Fruit fly (Drosophila melanogaster) S2 (cell line): ENCODE results near the gene Adgf-B.
A peak's percentile ranks its signal among the peaks of the same experiment; 100 is the strongest.

Experiments
- CG8478 ChIP-seq: fragments of >200 bp; optimal IDR thresholded peaks from 2 replicates; lab custom pipeline; 2018
- CTCF ChIP-seq, 2 experiments: fragments of >200 bp; optimal IDR thresholded peaks; 2 replicates each; lab custom pipeline; 2018

The Adgf-B gene

DNA sequence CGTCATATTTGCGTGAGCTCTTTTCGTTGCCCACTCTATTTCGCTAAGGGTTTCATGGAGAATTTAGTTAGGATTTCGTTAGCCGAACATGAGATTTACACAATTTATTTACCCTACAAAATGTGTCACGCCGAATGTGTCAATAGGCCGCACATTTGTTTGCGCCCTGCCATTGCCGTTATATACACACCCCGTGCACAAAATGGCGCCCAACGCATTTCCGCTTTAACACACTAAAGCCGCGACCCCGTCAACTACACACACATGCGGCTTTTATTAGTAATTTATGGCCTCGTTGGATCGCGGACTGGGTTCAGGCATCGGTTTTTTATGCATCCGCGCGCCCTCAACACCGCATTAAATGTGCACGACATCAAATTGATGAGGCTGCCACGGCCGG is at the start of gene Adgf-B:
TSS of gene Adgf-B (minus strand) at position 101 of the 400 bp plus-strand sequence.
- TF ChIP-seq CTCF (optimal IDR thresholded peaks at IDR 0.05; lab: Kevin White, UChicago) (no peak), CG8478 (no peak)

DNA sequence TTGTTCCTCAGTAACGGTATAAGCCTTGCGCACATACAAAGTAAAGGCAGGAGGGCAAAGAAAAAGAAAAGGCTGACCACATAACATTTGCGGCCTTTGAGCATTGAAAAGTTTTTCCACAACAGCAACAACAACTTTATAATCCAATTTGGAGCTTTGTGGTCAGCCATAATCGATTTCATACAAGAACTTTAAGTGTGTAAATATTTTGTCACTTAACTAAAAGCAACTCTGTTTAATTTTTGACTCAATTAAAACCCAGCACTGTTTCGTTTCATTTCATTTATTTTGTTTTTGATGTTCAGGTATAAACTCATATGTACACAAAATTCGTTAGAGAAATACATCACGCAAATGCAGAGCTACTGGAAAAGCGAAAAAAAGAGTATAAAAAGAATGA is 47.1 kb upstream of the Adgf-B start, which contains the start of gene CG42816:
TSS of gene CG42816 (minus strand) at position 101 of the 400 bp plus-strand sequence.
- no peak for TF ChIP-seq CG8478
- TF ChIP-seq CTCF (optimal IDR thresholded peaks at IDR 0.05; lab: Kevin White, UChicago) = no peak

DNA sequence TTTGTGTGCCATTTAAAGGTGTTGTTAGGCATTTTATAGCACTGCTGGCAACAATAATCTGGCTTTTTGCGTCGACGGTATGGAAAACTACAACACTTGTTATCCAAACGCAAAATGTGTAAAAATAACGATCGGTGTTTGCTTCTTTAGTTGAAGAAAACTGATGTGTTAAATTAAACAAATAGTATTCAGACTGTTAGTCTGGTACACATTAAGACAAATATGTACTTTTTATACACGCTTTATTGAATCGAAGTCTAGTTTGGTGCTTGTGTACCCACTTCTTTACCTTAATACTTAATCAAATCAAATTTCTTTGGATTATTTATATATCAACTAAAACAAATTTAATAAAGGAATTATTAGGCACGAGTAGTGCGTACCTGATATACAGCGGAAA is 41.1 kb upstream of the Adgf-B start:
- TF ChIP-seq CTCF (optimal IDR thresholded peaks at IDR 0.05; lab: Kevin White, UChicago) (no peak), CG8478 (no peak)

DNA sequence AAGACGTTTGTCGTGTGGAACGTTAAGA is 40.9 kb upstream of the Adgf-B start, which contains the start of gene CG42815:
TSS of gene CG42815 (minus strand) at position 20 of the 28 bp plus-strand sequence.
- TF ChIP-seq CG8478 (no peak), CTCF (optimal IDR thresholded peaks at IDR 0.05; lab: Kevin White, UChicago) (no peak)

DNA sequence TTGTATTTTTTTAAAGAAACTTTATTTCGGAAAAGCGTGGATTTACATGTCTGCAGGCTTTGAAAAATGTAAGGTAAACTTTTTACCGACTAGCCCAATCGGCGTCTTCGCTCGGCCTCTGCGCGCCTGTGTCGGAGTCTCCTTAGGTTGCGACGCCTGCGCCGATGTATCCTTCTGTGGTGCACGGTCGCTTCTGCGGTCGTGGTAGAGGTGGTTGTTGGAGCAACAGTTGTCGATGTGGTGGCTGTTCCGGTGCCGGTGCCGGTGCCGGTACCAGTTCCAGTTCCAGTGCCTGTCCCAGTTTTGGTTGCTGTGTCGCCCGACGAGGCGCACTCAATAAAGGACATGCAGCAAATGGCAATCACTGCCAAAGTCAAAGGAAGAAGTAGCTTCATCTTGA is 40.7 kb upstream of the Adgf-B start:
- TF ChIP-seq CG8478 (no peak), CTCF (optimal IDR thresholded peaks at IDR 0.05; lab: Kevin White, UChicago) (no peak)

DNA sequence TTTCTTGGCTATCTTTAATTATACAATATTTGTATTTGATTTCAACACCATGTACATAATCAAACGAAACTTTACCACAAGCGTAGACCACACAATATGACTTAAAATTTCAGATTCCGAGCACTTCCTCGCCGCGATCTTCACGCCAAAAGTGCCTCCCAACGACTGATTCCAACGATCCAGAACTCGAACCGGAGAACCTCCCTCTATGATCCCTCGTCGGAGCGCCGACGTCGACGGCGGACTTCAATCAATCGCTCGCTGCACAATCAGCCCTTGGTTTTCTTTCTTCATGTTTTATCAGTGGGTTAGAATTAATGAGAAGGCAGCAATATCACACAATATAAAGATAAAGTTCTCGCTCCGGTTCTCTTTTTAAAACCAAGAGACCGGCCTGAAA is 13.6 kb upstream of the Adgf-B start, which contains the start of the genes Adgf-A and Adgf-A2:
TSS of gene Adgf-A (minus strand) at position 172 of the 400 bp plus-strand sequence.
TSS of gene Adgf-A2 (minus strand) at position 172 of the 400 bp plus-strand sequence.
- TF ChIP-seq CTCF (optimal IDR thresholded peaks at IDR 0.05; lab: Kevin White, UChicago) (peak in 1 of 2 experiments; percentile 17), CG8478 (no peak)

DNA sequence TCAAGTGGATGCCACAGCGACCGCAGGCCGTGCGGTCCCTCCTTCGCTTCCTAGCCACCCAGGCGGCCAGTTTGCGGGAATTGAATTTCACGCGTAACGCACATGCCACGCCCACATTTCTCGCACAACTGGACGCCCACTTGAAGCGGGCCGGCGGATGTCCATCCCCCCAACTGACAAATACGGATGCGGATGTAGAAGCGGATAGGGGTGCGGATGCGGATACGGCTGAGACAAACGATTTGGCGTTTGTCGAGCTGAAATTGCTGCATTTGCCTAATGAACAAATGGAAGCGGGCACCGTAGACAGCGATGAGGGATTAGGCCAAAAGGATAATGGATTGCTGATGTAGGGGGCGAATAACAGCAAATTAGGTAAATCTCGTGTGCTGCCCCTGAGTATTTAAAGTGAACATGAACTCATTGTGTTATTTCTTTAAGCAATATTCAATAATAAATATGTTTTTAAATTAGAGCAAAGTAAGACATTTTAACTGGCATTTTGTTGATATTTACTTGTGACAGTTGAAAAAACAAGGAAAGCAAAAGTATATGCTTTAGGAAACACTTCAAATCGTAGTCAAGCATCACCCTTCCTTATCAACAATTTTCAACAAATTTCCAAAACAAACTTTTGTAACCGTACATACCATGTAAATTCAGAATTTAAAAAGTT is 8.8 kb upstream of the Adgf-B start, which contains the start of gene CG32181:
TSS of gene CG32181 (plus strand) at position 626 of the 676 bp plus-strand sequence.
- TF ChIP-seq CG8478 (no peak), CTCF (optimal IDR thresholded peaks at IDR 0.05; lab: Kevin White, UChicago) (no peak)

DNA sequence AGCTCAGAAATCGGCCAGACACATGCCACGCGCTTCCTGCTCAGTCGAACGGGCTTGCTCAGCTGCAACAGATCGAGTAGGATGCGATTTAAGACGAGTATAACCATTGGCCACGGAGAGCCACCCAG is 7.6 kb upstream of the Adgf-B start, which contains the start of gene CG32182:
TSS of gene CG32182 (plus strand) at position 29 of the 128 bp plus-strand sequence.
- no peak for TF ChIP-seq CTCF (optimal IDR thresholded peaks at IDR 0.05; lab: Kevin White, UChicago)

DNA sequence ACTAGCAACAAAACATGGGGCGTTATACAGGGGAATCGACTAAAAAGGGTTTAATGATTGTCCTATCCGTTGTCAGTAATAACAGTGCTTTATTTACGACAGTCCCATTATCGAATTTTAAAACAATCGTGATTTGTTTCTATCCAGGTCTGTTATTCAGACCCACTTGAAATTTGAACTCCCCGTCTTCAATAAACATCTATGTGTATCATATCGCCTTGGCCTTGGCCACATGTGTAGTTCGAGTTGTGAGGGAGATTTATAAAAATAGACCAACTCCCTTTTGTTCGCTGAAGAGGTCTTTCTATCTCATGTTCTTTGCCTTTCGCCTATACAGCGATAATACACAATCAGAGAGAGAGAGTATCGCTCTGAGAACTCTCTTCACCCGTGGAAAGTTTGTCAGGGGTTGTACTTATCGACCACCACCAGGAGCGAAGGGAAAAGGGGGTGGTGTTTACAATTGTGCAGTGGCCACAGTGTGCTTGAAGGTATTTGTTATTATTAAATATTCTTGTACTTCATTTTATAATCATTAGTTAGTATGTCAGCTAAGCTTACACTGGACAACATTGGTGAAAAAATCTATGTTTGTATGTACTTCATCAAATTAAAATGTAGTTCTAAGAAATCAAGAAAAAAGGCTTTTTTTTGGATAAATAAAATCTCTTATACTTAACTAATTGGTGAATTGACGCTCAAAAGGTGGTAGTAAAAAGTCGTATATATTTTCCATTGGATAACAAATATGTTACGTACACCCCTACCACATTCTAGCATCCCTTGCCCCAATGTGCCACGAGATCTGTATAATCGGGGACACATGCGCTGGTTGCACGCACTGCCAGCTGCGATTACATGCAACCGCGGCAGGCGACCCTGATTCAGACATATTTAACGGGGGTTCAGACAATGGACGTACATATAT is 7.0 kb upstream of the Adgf-B start:
- TF ChIP-seq CG8478 = no peak
- TF ChIP-seq CTCF (optimal IDR thresholded peaks at IDR 0.05; lab: Kevin White, UChicago) = no peak

DNA sequence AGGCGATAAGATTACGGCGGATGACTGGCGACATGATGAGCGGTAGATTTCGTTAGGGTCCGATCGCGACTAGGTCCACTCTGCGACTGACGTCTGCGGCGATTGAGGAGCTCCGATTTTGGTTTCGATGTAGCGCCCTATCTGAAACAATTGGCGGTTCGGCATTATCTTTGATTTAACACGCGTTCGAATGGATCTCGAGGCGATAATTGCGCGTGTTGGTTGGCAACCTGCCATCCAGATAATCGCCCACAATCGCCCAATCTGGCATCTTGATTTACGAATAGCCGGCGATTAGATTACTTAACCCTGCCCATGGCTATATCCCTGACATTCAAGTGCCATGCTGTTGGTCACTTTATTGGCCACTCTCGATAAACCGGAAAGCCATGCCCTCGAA is 3.9 kb upstream of the Adgf-B start:
- no peak for TF ChIP-seq CG8478
- TF ChIP-seq CTCF (optimal IDR thresholded peaks at IDR 0.05; lab: Kevin White, UChicago) = no peak

DNA sequence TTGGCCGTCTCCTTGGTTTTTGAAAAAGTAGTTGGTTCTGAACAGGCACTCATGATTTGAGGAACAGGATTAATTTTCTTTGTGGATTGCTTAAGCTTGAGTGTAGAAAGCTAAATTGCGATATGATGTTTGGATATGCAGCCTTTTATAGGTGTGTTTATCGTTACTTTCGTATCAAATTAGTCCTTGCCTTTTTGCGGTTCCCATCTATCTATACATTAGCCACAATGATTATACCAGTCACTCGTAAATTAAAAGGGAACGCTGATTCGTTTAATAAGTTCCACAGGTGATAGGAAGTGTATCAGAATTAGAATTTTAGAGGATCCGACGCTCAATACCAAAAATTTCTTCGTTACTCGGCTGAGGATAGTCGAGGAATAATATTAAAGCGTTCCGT is 3.6 kb downstream of the Adgf-B start, which contains the start of gene CG6034:
TSS of gene CG6034 (minus strand) at position 101 of the 400 bp plus-strand sequence.
- TF ChIP-seq CTCF (optimal IDR thresholded peaks at IDR 0.05; lab: Kevin White, UChicago) = no peak
- TF ChIP-seq CG8478 = no peak

DNA sequence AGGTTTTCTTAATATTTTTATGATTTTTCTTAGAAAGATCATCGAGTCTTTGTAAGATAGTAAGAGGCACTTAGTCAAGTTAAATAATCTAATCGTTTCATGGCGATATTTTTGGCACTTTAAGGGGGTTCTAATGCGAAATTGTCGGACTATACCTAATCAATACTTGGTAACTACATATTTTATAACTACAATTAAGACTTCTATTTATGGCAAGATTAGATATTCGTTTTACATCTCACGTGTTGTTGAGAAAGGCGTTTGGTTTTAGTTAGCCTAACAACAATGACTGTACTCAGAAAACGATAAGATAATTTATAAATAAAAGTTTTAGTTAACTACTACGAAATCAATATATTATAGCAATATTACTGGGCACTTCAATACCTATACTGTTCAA is 7.9 kb downstream of the Adgf-B start:
- TF ChIP-seq CG8478 = no peak
- TF ChIP-seq CTCF (optimal IDR thresholded peaks at IDR 0.05; lab: Kevin White, UChicago) = no peak

DNA sequence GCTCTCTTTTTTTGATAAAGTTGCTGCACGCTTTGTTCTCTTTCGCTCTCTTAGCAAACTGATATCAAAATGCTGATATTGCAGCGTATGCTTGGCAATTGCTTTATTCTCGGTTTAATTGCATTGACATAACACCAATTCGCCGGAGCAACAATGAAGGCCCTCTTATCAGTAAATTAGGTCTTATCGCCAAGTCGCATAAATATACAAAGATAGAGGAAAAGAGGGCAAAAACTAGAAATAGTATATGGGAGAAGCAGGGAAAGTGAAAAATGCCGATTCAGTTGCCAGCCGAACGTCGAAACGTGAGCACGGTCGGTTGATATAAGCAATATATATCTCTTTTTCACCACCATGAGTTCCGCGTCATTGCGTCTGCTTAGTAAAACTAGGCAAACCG is 9.9 kb downstream of the Adgf-B start, which contains the start of gene CG7460:
TSS of gene CG7460 (plus strand) at position 70 of the 400 bp plus-strand sequence.
- TF ChIP-seq CG8478 (no peak), CTCF (optimal IDR thresholded peaks at IDR 0.05; lab: Kevin White, UChicago) (no peak)

DNA sequence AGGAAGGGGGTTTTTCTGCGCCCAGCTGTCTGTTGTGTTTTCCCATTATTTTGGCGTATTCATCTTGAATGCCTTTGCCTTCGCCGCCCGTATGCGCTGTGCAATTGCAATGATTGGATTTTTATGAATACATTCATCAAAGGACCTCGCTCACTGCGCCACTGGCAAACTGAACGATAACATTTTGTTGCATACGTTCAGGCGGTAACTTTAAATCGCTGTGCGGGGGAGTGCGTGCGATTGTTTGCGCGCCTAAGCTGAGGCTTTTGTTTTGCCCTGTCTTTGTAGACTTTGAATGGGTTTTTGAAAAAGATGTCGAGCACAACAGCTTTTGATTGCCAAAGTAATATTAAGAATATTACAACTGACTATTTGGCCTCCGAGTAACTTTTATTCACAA is 10.8 kb downstream of the Adgf-B start:
- peak; percentile 13 to 14 for TF ChIP-seq CTCF (optimal IDR thresholded peaks at IDR 0.05; lab: Kevin White, UChicago)
- TF ChIP-seq CG8478 = no peak

DNA sequence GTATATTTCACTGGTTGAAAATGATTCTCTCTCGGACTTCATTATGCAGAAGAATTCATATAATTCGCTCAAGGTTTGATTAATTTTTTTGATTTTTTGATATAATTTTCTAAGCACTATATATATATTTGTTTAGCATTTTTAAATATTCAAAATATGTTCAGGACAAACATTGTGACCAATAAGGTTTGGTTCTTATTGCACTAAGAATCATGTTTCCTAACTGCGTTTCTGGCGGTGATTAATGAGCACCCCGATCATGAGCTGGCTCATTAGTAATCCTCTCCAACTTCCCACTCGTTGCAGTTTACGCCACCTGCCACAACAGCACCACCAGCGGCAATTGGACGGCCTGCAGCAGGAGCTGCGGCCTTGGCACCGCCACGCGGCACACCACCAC is 21.1 kb downstream of the Adgf-B start, which contains the start of gene CG6052:
TSS of gene CG6052 (minus strand) at position 101 of the 400 bp plus-strand sequence.
- TF ChIP-seq CG8478 (no peak), CTCF (optimal IDR thresholded peaks at IDR 0.05; lab: Kevin White, UChicago) (no peak)

DNA sequence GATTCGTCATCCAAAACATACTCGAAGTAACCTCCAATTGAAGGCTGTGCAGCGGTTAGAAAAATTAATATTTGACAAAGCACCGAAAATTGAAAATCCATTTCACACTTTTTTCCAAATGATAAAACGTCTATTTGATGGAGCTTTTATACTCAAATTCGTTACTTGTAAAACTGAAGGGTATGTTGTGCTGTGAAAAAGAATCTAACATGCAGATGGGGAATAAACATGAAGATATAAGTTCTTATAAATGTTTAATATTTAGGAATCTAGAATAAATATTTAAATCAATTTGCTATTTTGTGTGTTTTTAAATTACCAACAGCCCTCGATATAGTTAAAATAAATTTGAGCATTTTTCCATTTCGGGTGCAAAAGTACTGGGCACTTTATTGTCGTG is 30.6 kb downstream of the Adgf-B start, which contains the start of gene CheB74a:
TSS of gene CheB74a (minus strand) at position 101 of the 400 bp plus-strand sequence.
- TF ChIP-seq CG8478 = no peak
- TF ChIP-seq CTCF (optimal IDR thresholded peaks at IDR 0.05; lab: Kevin White, UChicago) = no peak
